Fruit fly (Drosophila melanogaster) whole organism, embryonic: ENCODE results near the gene djl.

ENCODE experiments used
- Ada2b ChIP-seq: fragments of 200-800 bp; sonication (Bioruptor generic); IDR thresholded peaks from 2 replicates; pipeline ENCODE4 v1.3.6; 2022; ENCODE audit warnings: missing biosample characterization, missing genetic modification characterization
- Bdp1 ChIP-seq: fragments of 200-800 bp; sonication (Bioruptor generic); optimal IDR thresholded peaks from 3 replicates; lab custom pipeline; 2016; ENCODE audit warnings: missing biosample characterization, missing genetic modification characterization
- Bteb2 ChIP-seq: fragments of 200-800 bp; sonication (Bioruptor generic); optimal IDR thresholded peaks from 2 replicates; lab custom pipeline; 2016; ENCODE audit warnings: missing biosample characterization, missing genetic modification characterization
- CG10321 ChIP-seq: fragments of 200-800 bp; sonication (Bioruptor generic); IDR thresholded peaks from 2 replicates; pipeline ENCODE4 v1.3.6; 2022; ENCODE audit warnings: missing biosample characterization, missing genetic modification characterization
- CG10979 ChIP-seq: fragments of 200-800 bp; sonication (Bioruptor generic); optimal IDR thresholded peaks from 2 replicates; lab custom pipeline; 2018; ENCODE audit warnings: missing biosample characterization, mild to moderate bottlenecking, missing genetic modification characterization, moderate library complexity
- CG11093 ChIP-seq: fragments of 200-800 bp; sonication (Bioruptor generic); IDR thresholded peaks from 3 replicates; pipeline ENCODE4 v1.3.6; 2022; ENCODE audit warnings: missing biosample characterization, missing genetic modification characterization
- CG11504 ChIP-seq: fragments of 200-800 bp; sonication (Bioruptor generic); optimal IDR thresholded peaks from 3 replicates; lab custom pipeline; 2019; ENCODE audit warnings: missing biosample characterization, mild to moderate bottlenecking, missing genetic modification characterization, moderate library complexity
- CG12391 ChIP-seq: fragments of 200-800 bp; sonication (Bioruptor generic); optimal IDR thresholded peaks from 3 replicates; lab custom pipeline; 2018; ENCODE audit warnings: missing biosample characterization, mild to moderate bottlenecking, missing genetic modification characterization, moderate library complexity
- CG14050 ChIP-seq: fragments of 200-800 bp; sonication (Bioruptor generic); IDR thresholded peaks from 3 replicates; pipeline ENCODE4 v1.3.6; 2022; ENCODE audit warnings: missing biosample characterization, missing genetic modification characterization
- CG14710 ChIP-seq: fragments of 200-800 bp; sonication (Bioruptor generic); optimal IDR thresholded peaks from 3 replicates; lab custom pipeline; 2019; ENCODE audit warnings: missing biosample characterization, mild to moderate bottlenecking, missing genetic modification characterization, moderate library complexity
- CG15073 ChIP-seq: fragments of 200-800 bp; sonication (Bioruptor generic); optimal IDR thresholded peaks from 2 replicates; lab custom pipeline; 2016; ENCODE audit warnings: missing biosample characterization, missing genetic modification characterization
- CG15601 ChIP-seq: fragments of 200-800 bp; sonication (Bioruptor generic); optimal IDR thresholded peaks from 3 replicates; lab custom pipeline; 2019; ENCODE audit warnings: missing biosample characterization, mild to moderate bottlenecking, missing genetic modification characterization, moderate library complexity
- CG17361 ChIP-seq: fragments of 200-800 bp; sonication (Bioruptor generic); IDR thresholded peaks from 3 replicates; pipeline ENCODE4 v1.3.6; 2022; ENCODE audit warnings: missing biosample characterization, missing genetic modification characterization
- CG2116 ChIP-seq: fragments of 200-800 bp; sonication (Bioruptor generic); optimal IDR thresholded peaks from 3 replicates; lab custom pipeline; 2018; ENCODE audit warnings: missing biosample characterization, mild to moderate bottlenecking, missing genetic modification characterization
- CG31224 ChIP-seq: fragments of 200-800 bp; sonication (Bioruptor generic); IDR thresholded peaks from 2 replicates; pipeline ENCODE4 v1.3.6; 2022; ENCODE audit warnings: missing biosample characterization, missing genetic modification characterization
- CG31365 ChIP-seq: fragments of 200-800 bp; sonication (Bioruptor generic); optimal IDR thresholded peaks from 2 replicates; lab custom pipeline; 2018; ENCODE audit warnings: missing biosample characterization, mild to moderate bottlenecking, missing genetic modification characterization
- CG33557 ChIP-seq: fragments of 200-800 bp; sonication (Bioruptor generic); optimal IDR thresholded peaks from 2 replicates; lab custom pipeline; 2019; ENCODE audit warnings: missing biosample characterization, mild to moderate bottlenecking, missing genetic modification characterization, moderate library complexity
- CG3407 ChIP-seq: fragments of 200-800 bp; sonication (Bioruptor generic); optimal IDR thresholded peaks from 2 replicates; lab custom pipeline; 2018; ENCODE audit warnings: missing biosample characterization, mild to moderate bottlenecking, missing genetic modification characterization
- CG34376 ChIP-seq: fragments of 200-800 bp; sonication (Bioruptor generic); optimal IDR thresholded peaks from 2 replicates; lab custom pipeline; 2018; ENCODE audit warnings: missing biosample characterization, mild to moderate bottlenecking, missing genetic modification characterization
- CG3726 ChIP-seq: fragments of 200-800 bp; sonication (Bioruptor generic); IDR thresholded peaks from 3 replicates; pipeline ENCODE4, ENCODE4 v1.3.6; 2022; ENCODE audit warnings: missing biosample characterization, missing genetic modification characterization
- CG4328 ChIP-seq: fragments of 200-800 bp; sonication (Bioruptor generic); optimal IDR thresholded peaks from 3 replicates; lab custom pipeline; 2017; ENCODE audit warnings: missing biosample characterization, missing genetic modification reagents, missing genetic modification characterization
- CG4707 ChIP-seq: fragments of 200-800 bp; sonication (Bioruptor generic); optimal IDR thresholded peaks from 2 replicates; lab custom pipeline; 2018; ENCODE audit warnings: missing biosample characterization, mild to moderate bottlenecking, missing genetic modification characterization, moderate library complexity
- CG9609 ChIP-seq: fragments of 200-800 bp; sonication (Bioruptor generic); optimal IDR thresholded peaks from 3 replicates; lab custom pipeline; 2016; ENCODE audit warnings: missing biosample characterization, missing genetic modification characterization
- CG9797 ChIP-seq: fragments of 200-800 bp; sonication (Bioruptor generic); optimal IDR thresholded peaks from 3 replicates; lab custom pipeline; 2018; ENCODE audit warnings: missing biosample characterization, mild to moderate bottlenecking, missing genetic modification characterization
- Doc3 ChIP-seq: fragments of 200-800 bp; sonication (Bioruptor generic); IDR thresholded peaks from 3 replicates; pipeline ENCODE4 v1.3.6; 2022; ENCODE audit warnings: missing biosample characterization, missing genetic modification characterization; ENCODE audit not compliant: partially characterized antibody
- Dref ChIP-seq: fragments of 200-800 bp; sonication (Bioruptor generic); IDR thresholded peaks from 2 replicates; pipeline ENCODE4 v1.3.6; 2022; ENCODE audit warnings: missing biosample characterization, missing genetic modification characterization
- Elba2 ChIP-seq: fragments of 200-800 bp; sonication (Bioruptor generic); optimal IDR thresholded peaks from 3 replicates; lab custom pipeline; 2016; ENCODE audit warnings: missing biosample characterization, missing genetic modification characterization
- Ets65A ChIP-seq: fragments of 200-800 bp; sonication (Bioruptor generic); peaks from one replicate; lab custom pipeline; 2016; ENCODE audit warnings: missing biosample characterization, missing genetic modification characterization
- Fer3 ChIP-seq: fragments of 200-800 bp; sonication (Bioruptor generic); optimal IDR thresholded peaks from 2 replicates; lab custom pipeline; 2018; ENCODE audit warnings: missing biosample characterization, mild to moderate bottlenecking, missing genetic modification characterization, moderate library complexity
- GATAe ChIP-seq: fragments of 200-800 bp; sonication (Bioruptor generic); conservative IDR thresholded peaks from 2 replicates; pipeline ENCODE4 v1.3.6; 2022; ENCODE audit warnings: missing biosample characterization, missing genetic modification characterization
- HHEX ChIP-seq: fragments of 200-800 bp; sonication (Bioruptor generic); optimal IDR thresholded peaks from 3 replicates; lab custom pipeline; 2017; ENCODE audit warnings: missing biosample characterization, mild to moderate bottlenecking, missing genetic modification characterization, missing genetic modification reagents
- HLHmδ ChIP-seq: fragments of 200-800 bp; sonication (Bioruptor generic); optimal IDR thresholded peaks from 2 replicates; lab custom pipeline; 2018; ENCODE audit warnings: missing biosample characterization, mild to moderate bottlenecking, missing genetic modification characterization, moderate library complexity
- HmgZ ChIP-seq: fragments of 200-800 bp; sonication (Bioruptor generic); optimal IDR thresholded peaks from 2 replicates; lab custom pipeline; 2018; ENCODE audit warnings: missing biosample characterization, mild to moderate bottlenecking, missing genetic modification characterization
- Max ChIP-seq: fragments of 200-800 bp; sonication (Bioruptor generic); optimal IDR thresholded peaks from 2 replicates; lab custom pipeline; 2016; ENCODE audit warnings: missing biosample characterization, mild to moderate bottlenecking, missing genetic modification characterization
- Scr ChIP-seq: fragments of 200-800 bp; sonication (Bioruptor generic); IDR thresholded peaks from 2 replicates; pipeline ENCODE4 v1.3.6; 2022; ENCODE audit warnings: missing biosample characterization, missing genetic modification characterization; ENCODE audit not compliant: partially characterized antibody
- Spps ChIP-seq: fragments of 200-800 bp; sonication (Bioruptor generic); optimal IDR thresholded peaks from 2 replicates; lab custom pipeline; 2018; ENCODE audit warnings: missing biosample characterization, mild to moderate bottlenecking, missing genetic modification characterization
- ara ChIP-seq: fragments of 200-800 bp; sonication (Bioruptor generic); IDR thresholded peaks from 2 replicates; pipeline ENCODE4 v1.3.6; 2022; ENCODE audit warnings: missing biosample characterization, missing genetic modification characterization
- ase ChIP-seq: fragments of 200-800 bp; sonication (Bioruptor generic); IDR thresholded peaks from 3 replicates; pipeline ENCODE4 v1.3.6; 2022; ENCODE audit warnings: missing biosample characterization, missing genetic modification characterization
- ash1 ChIP-seq: fragments of 200-800 bp; sonication (Bioruptor generic); optimal IDR thresholded peaks from 2 replicates; lab custom pipeline; 2018; ENCODE audit warnings: missing biosample characterization, mild to moderate bottlenecking, missing genetic modification characterization
- bowl ChIP-seq: fragments of 200-800 bp; sonication (Bioruptor generic); IDR thresholded peaks from 2 replicates; pipeline ENCODE4 v1.3.6; 2022; ENCODE audit warnings: missing biosample characterization, missing genetic modification characterization
- chif ChIP-seq, 2 experiments: fragments of 200-800 bp; sonication (Bioruptor generic); optimal IDR thresholded peaks; 3 replicates each; lab custom pipeline; 2016; ENCODE audit warnings: missing biosample characterization in 2 of 2, missing genetic modification characterization in 2 of 2
- cwo ChIP-seq: fragments of 200-800 bp; sonication (Bioruptor generic); optimal IDR thresholded peaks from 3 replicates; lab custom pipeline; 2017; ENCODE audit warnings: missing biosample characterization, missing genetic modification characterization, mild to moderate bottlenecking, moderate library complexity, missing genetic modification reagents
- fd64A ChIP-seq: fragments of 200-800 bp; sonication (Bioruptor generic); optimal IDR thresholded peaks from 3 replicates; lab custom pipeline; 2018; ENCODE audit warnings: missing biosample characterization, mild to moderate bottlenecking, missing genetic modification characterization
- lbe ChIP-seq: fragments of 200-800 bp; sonication (Bioruptor generic); optimal IDR thresholded peaks from 2 replicates; lab custom pipeline; 2016; ENCODE audit warnings: missing biosample characterization, mild to moderate bottlenecking, missing genetic modification characterization
- pita ChIP-seq: fragments of 200-800 bp; sonication (Bioruptor generic); optimal IDR thresholded peaks from 2 replicates; lab custom pipeline; 2017; ENCODE audit warnings: missing biosample characterization, mild to moderate bottlenecking, missing genetic modification characterization
- pros ChIP-seq: fragments of 200-800 bp; sonication (Bioruptor generic); optimal IDR thresholded peaks from 3 replicates; lab custom pipeline; 2019; ENCODE audit warnings: missing biosample characterization, mild to moderate bottlenecking, missing genetic modification characterization, moderate library complexity
- trh ChIP-seq: fragments of 200-800 bp; sonication (Bioruptor generic); optimal IDR thresholded peaks from 2 replicates; lab custom pipeline; 2016; ENCODE audit warnings: missing biosample characterization, missing genetic modification characterization
- unpg ChIP-seq: fragments of 200-800 bp; sonication (Bioruptor generic); optimal IDR thresholded peaks from 3 replicates; lab custom pipeline; 2018; ENCODE audit warnings: missing biosample characterization, mild to moderate bottlenecking, missing genetic modification characterization, moderate library complexity

djl gene

DNA sequence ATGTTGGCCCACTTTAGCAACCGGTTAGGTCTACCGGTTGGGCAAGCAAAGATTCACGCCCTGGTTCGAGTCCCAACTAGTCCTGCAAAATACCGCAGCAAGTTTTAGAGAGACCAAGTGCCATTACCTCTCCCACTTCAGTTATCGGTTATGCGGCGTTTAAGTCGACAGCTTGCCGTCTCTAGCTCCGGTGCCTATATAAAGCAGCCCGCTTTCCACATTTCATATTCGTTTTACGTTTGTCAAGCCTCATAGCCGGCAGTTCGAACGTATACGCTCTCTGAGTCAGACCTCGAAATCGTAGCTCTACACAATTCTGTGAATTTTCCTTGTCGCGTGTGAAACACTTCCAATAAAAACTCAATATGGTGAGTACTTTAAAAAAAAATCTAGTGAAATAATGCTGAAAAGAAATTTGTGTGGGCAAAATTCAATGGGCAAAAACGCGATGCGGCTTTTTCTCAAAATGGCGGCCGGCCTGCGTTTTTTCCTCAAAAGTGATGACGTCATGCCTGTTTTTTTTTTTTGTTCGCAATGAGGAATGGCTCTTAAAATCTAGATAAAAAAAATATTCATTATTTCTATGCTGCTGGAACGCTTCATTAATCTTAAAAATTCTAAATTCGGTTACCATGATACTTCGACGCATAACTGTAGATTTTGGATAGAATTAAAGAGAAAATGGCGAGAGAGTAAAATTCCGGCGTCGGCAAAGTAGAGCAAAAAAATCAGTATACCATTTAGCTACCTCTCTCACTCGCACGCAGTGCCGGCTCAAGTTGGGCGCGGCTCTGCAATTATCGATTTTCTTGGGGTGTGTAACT lies 26.0 kb downstream of the djl start, which contains the start of gene alphaTub84B (continued):
- TF ChIP-seq CG15073 (GFP tag; lab: Kevin White, UChicago) (no peak), lbe (GFP tag; lab: Kevin White, UChicago) (peak; percentile 57), CG31224 (no peak), CG14710 (tag; lab: Kevin White, UChicago) (peak; percentile 54), pros (GFP tag; lab: Kevin White, UChicago) (peak; percentile 33), fd64A (peak; percentile 63), CG33557 (GFP tag; lab: Kevin White, UChicago) (peak; percentile 49), pita (GFP tag; lab: Kevin White, UChicago) (peak; percentile 93), Max (GFP tag; lab: Kevin White, UChicago) (peak; percentile 45), Ada2b (GFP tag; lab: Robert Waterston, UW) (no peak), bowl (GFP tag; lab: Robert Waterston, UW) (peak; percentile 74; the same call in 1 of the 2 replicates), Doc3 (GFP tag; lab: Robert Waterston, UW) (no peak), ase (GFP tag; lab: Robert Waterston, UW) (peak; percentile 46; the same call in 1 of the 3 replicates), Bdp1 (GFP tag; lab: Kevin White, UChicago) (peak; percentile 61), ara (GFP tag; lab: Robert Waterston, UW) (peak; percentile 55; the same call in 1 of the 2 replicates), Fer3 (tag; lab: Kevin White, UChicago) (peak; percentile 57), CG9797 (GFP tag; lab: Kevin White, UChicago) (peak; percentile 96), CG14050 (GFP tag; lab: Robert Waterston, UW) (peak; percentile 25; the same call in 1 of the 3 replicates), CG3407 (GFP tag; lab: Kevin White, UChicago) (peak; percentile 68), CG31365 (peak; percentile 33), CG10321 (GFP tag; lab: Robert Waterston, UW) (0 out of 2 replicates have a peak, but pooled peaks have one; percentile 27), Ets65A (peak; percentile 95), CG9609 (GFP tag; lab: Kevin White, UChicago) (peak; percentile 3), trh (GFP tag; lab: Kevin White, UChicago) (no peak), CG15601 (tag; lab: Kevin White, UChicago) (peak; percentile 55), unpg (GFP tag; lab: Kevin White, UChicago) (peak; percentile 43), CG11093 (GFP tag; lab: Robert Waterston, UW) (no peak; the same call in 2 of the 3 replicates), Elba2 (GFP tag; lab: Kevin White, UChicago) (no peak), CG4707 (GFP tag; lab: Kevin White, UChicago) (peak; percentile 68), CG12391 (tag; lab: Kevin White, UChicago) (peak; percentile 47), CG11504 (tag; lab: Kevin White, UChicago) (peak; percentile 48), CG17361 (GFP tag; lab: Robert Waterston, UW) (peak; percentile 40; the same call in 1 of the 3 replicates), Dref (GFP tag; lab: Robert Waterston, UW) (peak; percentile 89), HLHmδ (GFP tag; lab: Kevin White, UChicago) (peak; percentile 95), CG34376 (GFP tag; lab: Kevin White, UChicago) (peak; percentile 90), CG10979 (peak; percentile 23), GATAe (no peak), HHEX (peak; percentile 74), Spps (tag; lab: Kevin White, UChicago) (no peak), Bteb2 (GFP tag; lab: Kevin White, UChicago) (peak; percentile 22), CG3726 (GFP tag; lab: Robert Waterston, UW) (no peak), cwo (GFP tag; lab: Kevin White, UChicago) (peak; percentile 67), CG2116 (no peak), chif (GFP tag; optimal IDR thresholded peaks at IDR 0.05; lab: Kevin White, UChicago) (peak; percentile 34 to 41), Scr (no peak; the same call in none of the 2 replicates), CG4328 (peak; percentile 61), HmgZ (tag; lab: Kevin White, UChicago) (peak; percentile 71), ash1 (GFP tag; lab: Kevin White, UChicago) (peak; percentile 67)
